Fruit fly (Drosophila melanogaster) whole organism, embryonic: Measurements from ENCODE around the gene lqf.
A peak's percentile ranks its signal among the peaks of the same experiment; 100 is the strongest.

ENCODE experiments used
- Ada2b ChIP-seq: fragments of 200-800 bp; sonication (Bioruptor generic); IDR thresholded peaks from 2 replicates; pipeline ENCODE4 v1.3.6; 2022; ENCODE audit warnings: missing biosample characterization, missing genetic modification characterization
- Adf1 ChIP-seq: fragments of 200-800 bp; sonication (Bioruptor generic); IDR thresholded peaks from 2 replicates; pipeline ENCODE4 v1.3.6; 2022; ENCODE audit warnings: missing biosample characterization, missing genetic modification characterization
- Aef1 ChIP-seq: fragments of 200-800 bp; sonication (Bioruptor generic); IDR thresholded peaks from 3 replicates; pipeline ENCODE4 v1.3.6; 2022; ENCODE audit warnings: missing biosample characterization, missing genetic modification characterization
- CG10321 ChIP-seq: fragments of 200-800 bp; sonication (Bioruptor generic); IDR thresholded peaks from 2 replicates; pipeline ENCODE4 v1.3.6; 2022; ENCODE audit warnings: missing biosample characterization, missing genetic modification characterization
- CG10959 ChIP-seq: fragments of 200-800 bp; sonication (Bioruptor generic); IDR thresholded peaks from 2 replicates; pipeline ENCODE4 v1.3.6; 2022; ENCODE audit warnings: missing biosample characterization, missing genetic modification characterization
- CG12299 ChIP-seq: fragments of 200-800 bp; sonication (Bioruptor generic); optimal IDR thresholded peaks from 2 replicates; lab custom pipeline; 2018; ENCODE audit warnings: missing biosample characterization, mild to moderate bottlenecking, missing genetic modification characterization
- CG12659 ChIP-seq: fragments of 200-800 bp; sonication (Bioruptor generic); optimal IDR thresholded peaks from 3 replicates; lab custom pipeline; 2017; ENCODE audit warnings: mild to moderate bottlenecking, missing biosample characterization, missing genetic modification reagents, missing genetic modification characterization
- CG2199 ChIP-seq: fragments of 200-800 bp; sonication (Bioruptor generic); IDR thresholded peaks from 3 replicates; pipeline ENCODE4 v1.3.6; 2022; ENCODE audit warnings: missing biosample characterization, missing genetic modification characterization
- CG2875 ChIP-seq: fragments of 200-800 bp; sonication (Bioruptor generic); optimal IDR thresholded peaks from 2 replicates; lab custom pipeline; 2017; ENCODE audit warnings: missing biosample characterization, mild to moderate bottlenecking, missing genetic modification characterization, missing genetic modification reagents
- CG3847 ChIP-seq: fragments of 200-800 bp; sonication (Bioruptor generic); IDR thresholded peaks from 2 replicates; pipeline ENCODE4 v1.3.6; 2022; ENCODE audit warnings: missing biosample characterization, missing genetic modification characterization
- CG4360 ChIP-seq: fragments of 200-800 bp; sonication (Bioruptor generic); IDR thresholded peaks from 2 replicates; pipeline ENCODE4 v1.3.6; 2022; ENCODE audit warnings: missing biosample characterization, missing genetic modification characterization
- CG4707 ChIP-seq: fragments of 200-800 bp; sonication (Bioruptor generic); optimal IDR thresholded peaks from 2 replicates; lab custom pipeline; 2018; ENCODE audit warnings: missing biosample characterization, mild to moderate bottlenecking, missing genetic modification characterization, moderate library complexity
- CG7786 ChIP-seq: fragments of 200-800 bp; sonication (Bioruptor generic); optimal IDR thresholded peaks from 2 replicates; lab custom pipeline; 2016; ENCODE audit warnings: missing biosample characterization, missing genetic modification characterization
- NC2α ChIP-seq: fragments of 200-800 bp; sonication (Bioruptor generic); optimal IDR thresholded peaks from 2 replicates; lab custom pipeline; 2016; ENCODE audit warnings: missing biosample characterization, missing genetic modification characterization
- Oaz ChIP-seq: fragments of 200-800 bp; sonication (Bioruptor generic); IDR thresholded peaks from 2 replicates; pipeline ENCODE4 v1.3.6; 2022; ENCODE audit warnings: missing biosample characterization, missing genetic modification characterization
- Pdp1 ChIP-seq, 2 experiments: fragments of 200-800 bp; sonication (Bioruptor generic); optimal IDR thresholded peaks; 3 replicates each; lab custom pipeline; 2016; ENCODE audit warnings: missing biosample characterization in 2 of 2, missing genetic modification characterization in 2 of 2, mild to moderate bottlenecking in 1 of 2, moderate library complexity in 1 of 2
- Ravus ChIP-seq: fragments of 200-800 bp; sonication (Bioruptor generic); IDR thresholded peaks from 2 replicates; pipeline ENCODE4 v1.3.6; 2022; ENCODE audit warnings: missing biosample characterization, missing genetic modification characterization
- Rfx ChIP-seq: fragments of 200-800 bp; sonication (Bioruptor generic); IDR thresholded peaks from 2 replicates; pipeline ENCODE4 v1.3.6; 2022; ENCODE audit warnings: missing biosample characterization, missing genetic modification characterization
- Sin3A ChIP-seq: fragments of >200 bp; optimal IDR thresholded peaks from 2 replicates; lab custom pipeline; 2018
- Sox100B ChIP-seq: fragments of 200-800 bp; sonication (Bioruptor generic); optimal IDR thresholded peaks from 3 replicates; lab custom pipeline; 2018; ENCODE audit warnings: missing biosample characterization, mild to moderate bottlenecking, missing genetic modification characterization
- al ChIP-seq: fragments of 200-800 bp; sonication (Bioruptor generic); IDR thresholded peaks from 2 replicates; pipeline ENCODE4 v1.3.6; 2022; ENCODE audit warnings: missing biosample characterization, missing genetic modification characterization
- amos ChIP-seq: fragments of 200-800 bp; sonication (Bioruptor generic); IDR thresholded peaks from 2 replicates; pipeline ENCODE4 v1.3.6; 2022; ENCODE audit warnings: missing biosample characterization, missing genetic modification characterization; ENCODE audit not compliant: partially characterized antibody
- bab2 ChIP-seq: fragments of 200-800 bp; sonication (Bioruptor generic); optimal IDR thresholded peaks from 2 replicates; lab custom pipeline; 2016; ENCODE audit warnings: missing biosample characterization, missing genetic modification characterization
- bsh ChIP-seq, 2 experiments: fragments of 200-800 bp; sonication (Bioruptor generic); optimal IDR thresholded peaks; 2 replicates each; lab custom pipeline; 2017 to 2018; ENCODE audit warnings: mild to moderate bottlenecking in 2 of 2, missing biosample characterization in 2 of 2, missing genetic modification characterization in 2 of 2, moderate library complexity in 1 of 2
- chinmo ChIP-seq: fragments of 200-800 bp; sonication (Bioruptor generic); IDR thresholded peaks from 4 replicates; pipeline ENCODE4 v1.3.6; 2022; ENCODE audit warnings: missing biosample characterization, missing genetic modification characterization; ENCODE audit not compliant: partially characterized antibody
- ci ChIP-seq: fragments of 200-800 bp; sonication (Bioruptor generic); IDR thresholded peaks from 3 replicates; pipeline ENCODE4 v1.3.6; 2022; ENCODE audit warnings: missing biosample characterization, missing genetic modification characterization
- crol ChIP-seq: fragments of 200-800 bp; sonication (Bioruptor generic); IDR thresholded peaks from 2 replicates; pipeline ENCODE4 v1.3.6; 2022; ENCODE audit warnings: missing biosample characterization, missing genetic modification characterization
- eyg ChIP-seq: fragments of 200-800 bp; sonication (Bioruptor generic); optimal IDR thresholded peaks from 3 replicates; lab custom pipeline; 2016; ENCODE audit warnings: missing biosample characterization, missing genetic modification characterization
- kni ChIP-seq: fragments of 200-800 bp; sonication (Bioruptor generic); optimal IDR thresholded peaks from 3 replicates; lab custom pipeline; 2017; ENCODE audit warnings: mild to moderate bottlenecking, missing biosample characterization, missing genetic modification reagents, missing genetic modification characterization
- mirr ChIP-seq: fragments of 200-800 bp; sonication (Bioruptor generic); optimal IDR thresholded peaks from 3 replicates; lab custom pipeline; 2018; ENCODE audit warnings: missing biosample characterization, mild to moderate bottlenecking, missing genetic modification characterization
- nerfin-1 ChIP-seq: fragments of 200-800 bp; sonication (Bioruptor generic); optimal IDR thresholded peaks from 3 replicates; lab custom pipeline; 2019; ENCODE audit warnings: missing biosample characterization, mild to moderate bottlenecking, missing genetic modification characterization, moderate library complexity
- phol ChIP-seq: fragments of 200-800 bp; sonication (Bioruptor generic); optimal IDR thresholded peaks from 3 replicates; lab custom pipeline; 2018; ENCODE audit warnings: missing biosample characterization, mild to moderate bottlenecking, missing genetic modification characterization, moderate library complexity
- ro ChIP-seq: fragments of 200-800 bp; sonication (Bioruptor generic); IDR thresholded peaks from 2 replicates; pipeline ENCODE4 v1.3.6; 2022; ENCODE audit warnings: missing biosample characterization, missing genetic modification characterization
- sd ChIP-seq: fragments of 200-800 bp; sonication (Bioruptor generic); optimal IDR thresholded peaks from 3 replicates; lab custom pipeline; 2018; ENCODE audit warnings: missing biosample characterization, mild to moderate bottlenecking, missing genetic modification characterization, moderate library complexity
- sens ChIP-seq: fragments of 200-800 bp; sonication (Bioruptor generic); peaks from one replicate; lab custom pipeline; 2016; ENCODE audit warnings: missing biosample characterization, missing genetic modification characterization
- so ChIP-seq: fragments of 200-800 bp; sonication (Bioruptor generic); IDR thresholded peaks from 3 replicates; pipeline ENCODE4 v1.3.6; 2022; ENCODE audit warnings: missing biosample characterization, missing genetic modification characterization
- tll ChIP-seq, 2 experiments: fragments of 200-800 bp in 1 of 2; fragments of >200 bp in 1 of 2; sonication (Bioruptor generic) in 1 of 2; optimal IDR thresholded peaks; 2 replicates each; lab custom pipeline; 2017 to 2019; ENCODE audit warnings: missing biosample characterization in 2 of 2, missing genetic modification characterization in 2 of 2, mild to moderate bottlenecking in 1 of 2, moderate library complexity in 1 of 2
- yki ChIP-seq: fragments of >200 bp; optimal IDR thresholded peaks from 3 replicates; lab custom pipeline; 2018

The lqf gene

dm6 chr3L:7529081-7530021 is 771 bp downstream of the lqf start (continued):
- TF ChIP-seq Ada2b (GFP tag; lab: Robert Waterston, UW) (peak; percentile 35; the same call in 1 of the 2 replicates), CG12659 (GFP tag; lab: Kevin White, UChicago) (no peak), CG12299 (no peak), bab2 (peak; percentile 6), phol (tag; lab: Kevin White, UChicago) (peak; percentile 2), bsh (GFP tag; optimal IDR thresholded peaks at IDR 0.05; lab: Kevin White, UChicago) (peak in 1 of 2 experiments; percentile 15), CG10321 (GFP tag; lab: Robert Waterston, UW) (no peak), mirr (GFP tag; lab: Kevin White, UChicago) (peak; percentile 22), CG4360 (GFP tag; lab: Robert Waterston, UW) (peak; percentile 81)

- TF ChIP-seq sd (peak; percentile 97), CG2199 (GFP tag; lab: Robert Waterston, UW) (0 out of 3 replicates have a peak, but pooled peaks have one; percentile 65), Rfx (peak; percentile 30; the same call in 1 of the 2 replicates), ci (GFP tag; lab: Robert Waterston, UW) (0 out of 3 replicates have a peak, but pooled peaks have one; percentile 0), Pdp1 (GFP tag; optimal IDR thresholded peaks at IDR 0.05; lab: Kevin White, UChicago) (peak in 1 of 2 experiments; percentile 59), CG3847 (GFP tag; lab: Robert Waterston, UW) (no peak), kni (GFP tag; lab: Kevin White, UChicago) (peak; percentile 36), al (no peak), chinmo (GFP tag; lab: Robert Waterston, UW) (peak; percentile 84; the same call in 2 of the 4 replicates), sens (GFP tag; lab: Kevin White, UChicago) (peak; percentile 20), crol (GFP tag; lab: Robert Waterston, UW) (0 out of 2 replicates have a peak, but pooled peaks have one; percentile 15)
Measured at dm6 chr3L:7530461-7531338, 2.1 kb downstream of the lqf start.

dm6 chr3L:7539736-7540135 is 11.2 kb downstream of the lqf start, which contains the start of gene CG16998:
Gene CG16998 (minus strand): TSS chr3L:7539836.
- no peak for TF ChIP-seq NC2α (GFP tag; lab: Kevin White, UChicago)
- no peak for TF ChIP-seq Aef1 (GFP tag; lab: Robert Waterston, UW)
- TF ChIP-seq CG4707 (GFP tag; lab: Kevin White, UChicago) = no peak
- TF ChIP-seq eyg = no peak
- TF ChIP-seq so = no peak
- TF ChIP-seq Adf1 (GFP tag; lab: Robert Waterston, UW) = no peak
- TF ChIP-seq nerfin-1 (tag; lab: Kevin White, UChicago) = no peak
- TF ChIP-seq Sin3A = no peak
- no peak for TF ChIP-seq CG10959 (GFP tag; lab: Robert Waterston, UW)
- TF ChIP-seq tll (GFP tag; optimal IDR thresholded peaks at IDR 0.05; lab: Kevin White, UChicago) = no peak
- no peak for TF ChIP-seq CG2875 (GFP tag; lab: Kevin White, UChicago)
- TF ChIP-seq Sox100B (GFP tag; lab: Kevin White, UChicago) = no peak
- TF ChIP-seq Ravus (GFP tag; lab: Robert Waterston, UW) = no peak
- TF ChIP-seq Oaz (GFP tag; lab: Robert Waterston, UW) = no peak
- no peak for TF ChIP-seq CG7786 (GFP tag; lab: Kevin White, UChicago)
- TF ChIP-seq ro (GFP tag; lab: Robert Waterston, UW) = no peak
- TF ChIP-seq yki (lab: Kevin White, UChicago) = no peak
- TF ChIP-seq CG3847 (GFP tag; lab: Robert Waterston, UW) = no peak
- TF ChIP-seq amos = no peak
